Worm (Caenorhabditis elegans) whole organism, early embryonic: Measurements from ENCODE around the gene irld-49.

Experiments used
- B0310.2 ChIP-seq: sonication (generic microtip); optimal IDR thresholded peaks from 2 replicates; lab custom pipeline; 2016; ENCODE audit warnings: mild to moderate bottlenecking, missing genetic modification characterization, missing compliant biosample characterization
- F13C5.2 ChIP-seq: sonication (generic microtip); optimal IDR thresholded peaks from 2 replicates; lab custom pipeline; 2017; ENCODE audit warnings: mild to moderate bottlenecking, missing genetic modification characterization, inconsistent platforms, missing compliant biosample characterization
- aly-1 ChIP-seq: sonication (generic microtip); optimal IDR thresholded peaks from 2 replicates; lab custom pipeline; 2016; ENCODE audit warnings: missing genetic modification characterization, missing compliant biosample characterization
- ama-1 ChIP-seq: fragments of 150-350 bp; optimal IDR thresholded peaks from 2 replicates; lab custom pipeline; 2014
- ceh-13 ChIP-seq: fragments of 200-800 bp; sonication (Bioruptor generic); optimal IDR thresholded peaks from 2 replicates; lab custom pipeline; 2018; ENCODE audit warnings: mild to moderate bottlenecking, missing genetic modification characterization, missing compliant biosample characterization
- ceh-36 ChIP-seq: sonication (generic microtip); optimal IDR thresholded peaks from 2 replicates; lab custom pipeline; 2016; ENCODE audit warnings: missing genetic modification characterization, inconsistent platforms, missing compliant biosample characterization
- ets-7 ChIP-seq: sonication (generic microtip); optimal IDR thresholded peaks from 2 replicates; lab custom pipeline; 2016; ENCODE audit warnings: missing genotype, missing genetic modification characterization, missing compliant biosample characterization
- flt-1 ChIP-seq: fragments of 200-800 bp; sonication (Bioruptor generic); IDR thresholded peaks from 2 replicates; pipeline ENCODE4 v1.3.6; 2022; ENCODE audit warnings: missing genetic modification characterization, missing compliant biosample characterization
- hmbx-1 ChIP-seq: sonication (generic microtip); optimal IDR thresholded peaks from 2 replicates; lab custom pipeline; 2016; ENCODE audit warnings: mild to moderate bottlenecking, missing genetic modification characterization, missing compliant biosample characterization
- hmg-4 ChIP-seq: fragments of 200-800 bp; sonication (Bioruptor generic); optimal IDR thresholded peaks from 2 replicates; lab custom pipeline; 2018; ENCODE audit warnings: mild to moderate bottlenecking, missing genetic modification characterization, missing compliant biosample characterization
- hnd-1 ChIP-seq: sonication (generic microtip); optimal IDR thresholded peaks from 2 replicates; lab custom pipeline; 2016; ENCODE audit warnings: missing genetic modification characterization, missing compliant biosample characterization
- pes-1 ChIP-seq: fragments of 200-800 bp; sonication (Bioruptor generic); IDR thresholded peaks from 2 replicates; pipeline ENCODE4 v1.3.6; 2022; ENCODE audit warnings: missing genetic modification reagents, missing genetic modification characterization, missing compliant biosample characterization
- scrt-1 ChIP-seq: fragments of 200-800 bp; sonication (Bioruptor generic); IDR thresholded peaks from 2 replicates; pipeline ENCODE4 v1.3.6; 2022; ENCODE audit warnings: missing genetic modification characterization, missing compliant biosample characterization
- sea-1 ChIP-seq: fragments of 200-800 bp; sonication (Bioruptor generic); conservative IDR thresholded peaks from 2 replicates; pipeline ENCODE4 v1.3.6; 2022; ENCODE audit warnings: missing genetic modification characterization, missing compliant biosample characterization
- tbx-11 ChIP-seq: fragments of 200-800 bp; sonication (Bioruptor generic); IDR thresholded peaks from 2 replicates; pipeline ENCODE4 v1.3.6; 2022; ENCODE audit warnings: missing genetic modification characterization, missing compliant biosample characterization
- tbx-37 ChIP-seq: fragments of 200-800 bp; sonication (Bioruptor generic); conservative IDR thresholded peaks from 2 replicates; pipeline ENCODE4 v1.3.6; 2022; ENCODE audit warnings: missing genetic modification reagents, missing genetic modification characterization, missing compliant biosample characterization
- tra-4 ChIP-seq: sonication (generic microtip); optimal IDR thresholded peaks from 2 replicates; lab custom pipeline; 2017; ENCODE audit warnings: missing genetic modification characterization, missing compliant biosample characterization

Gene irld-49

DNA sequence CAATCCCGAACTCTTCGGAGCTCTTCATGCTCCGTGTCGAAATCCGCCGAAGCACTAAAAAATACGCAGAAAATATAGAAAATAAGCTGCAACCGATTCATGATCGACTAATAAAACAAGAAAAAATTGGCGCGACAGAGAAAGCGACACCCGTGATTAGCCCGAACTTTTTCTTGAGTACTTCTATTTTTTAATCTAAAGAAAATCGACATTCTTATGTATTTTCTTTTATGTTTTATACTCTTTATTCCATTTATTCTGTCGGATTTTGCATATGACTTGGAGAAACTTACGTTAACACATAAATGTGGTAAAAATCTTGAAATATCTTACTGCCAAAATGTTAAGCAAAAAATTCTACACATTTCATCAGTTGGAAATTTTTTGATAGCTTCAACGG is at the start of gene irld-49, which contains the start of gene irld-50:
Gene irld-49, plus strand, starts transcription at position 211 of the 400 bp plus-strand sequence.
Gene irld-50, minus strand, starts transcription at position 101 of the 400 bp plus-strand sequence.
- no peak for TF ChIP-seq ets-7
- TF ChIP-seq hmg-4 (GFP tag; lab: Kevin White, UChicago): no peak
- TF ChIP-seq tra-4: no peak
- no peak for TF ChIP-seq ceh-13 (GFP tag; lab: Kevin White, UChicago)
- TF ChIP-seq sea-1 (GFP tag; lab: Robert Waterston, UW): no peak
- TF ChIP-seq ama-1 (lab: Kevin White, UChicago): no peak
- no peak for TF ChIP-seq B0310.2
- no peak for TF ChIP-seq F13C5.2
- TF ChIP-seq tbx-11 (GFP tag; lab: Robert Waterston, UW): no peak
- no peak for TF ChIP-seq hmbx-1
- TF ChIP-seq aly-1 (tag; lab: Kevin White, UChicago): no peak
- no peak for TF ChIP-seq flt-1 (GFP tag; lab: Robert Waterston, UW)
- TF ChIP-seq scrt-1 (GFP tag; lab: Robert Waterston, UW): no peak
- no peak for TF ChIP-seq ceh-36 (tag; lab: Kevin White, UChicago)
- no peak for TF ChIP-seq tbx-37 (GFP tag; lab: Robert Waterston, UW)
- no peak for TF ChIP-seq pes-1 (GFP tag; lab: Robert Waterston, UW)

DNA sequence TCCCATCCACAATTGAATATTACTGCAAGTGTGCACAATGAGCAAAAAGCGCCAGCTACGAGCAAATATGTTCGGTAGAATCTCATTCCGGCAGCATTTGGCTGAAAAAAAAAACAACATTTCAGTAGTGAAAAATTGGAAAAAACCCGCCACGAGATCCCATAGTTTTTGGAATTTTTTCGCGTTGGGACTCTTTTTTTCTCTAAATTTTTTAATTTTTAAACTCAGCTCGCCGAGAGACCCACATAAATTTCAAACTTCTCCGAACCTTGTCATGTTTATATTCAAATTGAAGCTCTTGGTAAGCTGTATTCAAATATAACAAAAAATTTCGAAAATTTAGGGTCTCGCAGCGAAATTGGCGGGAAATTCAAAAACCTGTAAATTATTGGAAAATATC is 49.7 kb upstream of the irld-49 start, which contains the start of gene sqv-2:
Gene sqv-2, minus strand, starts transcription at position 101 of the 400 bp plus-strand sequence.
- TF ChIP-seq hmbx-1 (no peak), ceh-36 (tag; lab: Kevin White, UChicago) (no peak), aly-1 (tag; lab: Kevin White, UChicago) (no peak), B0310.2 (no peak), sea-1 (GFP tag; lab: Robert Waterston, UW) (no peak), ets-7 (no peak), ama-1 (lab: Kevin White, UChicago) (no peak), ceh-13 (GFP tag; lab: Kevin White, UChicago) (no peak), flt-1 (GFP tag; lab: Robert Waterston, UW) (no peak), tbx-37 (GFP tag; lab: Robert Waterston, UW) (no peak), tbx-11 (GFP tag; lab: Robert Waterston, UW) (no peak), pes-1 (GFP tag; lab: Robert Waterston, UW) (no peak), tra-4 (no peak)

DNA sequence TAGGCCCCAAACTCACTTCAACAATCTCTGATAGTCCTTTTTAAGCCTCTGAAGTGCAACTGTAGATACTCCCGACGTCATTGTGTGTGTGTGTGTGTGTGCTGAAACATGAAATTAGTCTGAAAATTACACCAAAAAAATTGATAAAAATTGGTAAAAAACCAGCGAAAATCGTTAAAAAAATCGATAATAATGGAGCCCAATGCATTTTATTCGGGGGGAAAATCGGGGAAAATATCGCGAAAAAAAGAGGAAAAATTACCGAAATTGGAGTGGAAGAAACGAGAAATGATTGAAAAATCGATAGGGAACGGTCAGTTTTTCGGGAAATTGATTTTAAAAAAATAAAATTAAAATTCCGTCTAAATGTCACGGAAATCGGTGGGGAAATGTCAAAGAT is 43.7 kb upstream of the irld-49 start, which contains the start of gene ubc-26:
Gene ubc-26, minus strand, starts transcription at position 101 of the 400 bp plus-strand sequence.
- TF ChIP-seq flt-1 (GFP tag; lab: Robert Waterston, UW) (no peak), tra-4 (no peak), pes-1 (GFP tag; lab: Robert Waterston, UW) (no peak), sea-1 (GFP tag; lab: Robert Waterston, UW) (no peak), B0310.2 (no peak), ceh-36 (tag; lab: Kevin White, UChicago) (no peak)

DNA sequence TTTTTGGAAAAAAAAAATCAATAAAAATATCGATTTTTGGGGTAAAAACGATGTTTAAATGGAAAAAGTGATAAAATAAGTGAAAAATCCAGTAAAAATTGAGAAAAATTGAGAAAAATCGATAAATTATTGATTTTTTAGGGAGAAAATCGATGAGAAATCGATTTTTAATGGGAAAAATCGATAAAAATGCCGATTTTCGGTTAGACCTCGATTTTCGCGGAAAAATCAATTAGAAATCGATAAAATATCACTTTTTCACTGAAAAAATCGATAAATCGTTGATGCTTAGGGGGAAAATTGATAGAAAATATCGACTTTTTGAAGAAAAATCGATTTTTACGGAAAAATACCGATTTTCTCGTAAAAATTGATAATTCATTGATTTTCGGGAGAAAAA is 42.8 kb upstream of the irld-49 start:
- no peak for TF ChIP-seq tbx-11 (GFP tag; lab: Robert Waterston, UW)
- no peak for TF ChIP-seq B0310.2
- no peak for TF ChIP-seq aly-1 (tag; lab: Kevin White, UChicago)
- TF ChIP-seq hnd-1: no peak
- TF ChIP-seq flt-1 (GFP tag; lab: Robert Waterston, UW): no peak

DNA sequence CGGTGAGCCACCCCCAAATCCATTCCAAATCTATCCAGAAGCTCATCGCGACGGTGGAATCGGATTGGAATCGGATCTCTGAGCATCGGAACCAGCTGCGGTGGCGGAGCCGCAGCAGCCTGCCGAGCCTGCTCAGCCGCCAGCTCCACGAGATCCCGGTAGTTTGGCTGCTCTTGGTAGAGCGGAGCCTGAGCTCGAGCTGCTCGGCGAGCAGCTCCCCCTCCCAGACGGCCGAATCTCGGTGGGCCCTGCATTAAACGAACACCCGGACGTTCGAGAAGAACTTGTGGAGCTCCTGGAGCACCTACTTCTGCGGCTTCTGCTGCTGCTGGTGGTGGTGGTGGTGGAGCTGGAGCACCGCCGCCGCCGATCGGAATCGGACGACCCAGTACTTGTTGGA is 40.2 kb upstream of the irld-49 start:
- no peak for TF ChIP-seq F13C5.2
- TF ChIP-seq hmbx-1: no peak
- TF ChIP-seq ets-7: no peak
- no peak for TF ChIP-seq scrt-1 (GFP tag; lab: Robert Waterston, UW)
- TF ChIP-seq flt-1 (GFP tag; lab: Robert Waterston, UW): no peak
- TF ChIP-seq tbx-37 (GFP tag; lab: Robert Waterston, UW): no peak

DNA sequence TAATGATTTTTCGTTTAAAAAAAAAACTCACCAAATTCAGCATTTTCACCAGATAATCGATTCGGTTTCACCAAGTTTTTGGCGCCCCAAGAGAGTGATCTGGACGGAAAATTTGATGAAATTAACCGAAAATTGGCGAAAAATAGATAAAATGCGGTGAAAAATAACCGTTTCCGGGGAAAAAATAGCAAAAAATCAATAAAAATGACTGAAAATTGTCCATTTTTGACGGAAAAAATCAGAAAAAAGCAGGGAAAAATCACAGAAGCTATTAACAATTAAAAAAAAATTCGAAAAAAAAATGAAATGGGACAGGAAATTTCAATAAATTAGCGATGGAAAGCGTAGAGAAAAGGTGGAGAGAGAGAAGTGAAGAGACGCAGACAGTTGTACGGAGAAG is 30.5 kb upstream of the irld-49 start, which contains the start of gene ubc-15:
Gene ubc-15, minus strand, starts transcription at position 101 of the 400 bp plus-strand sequence.
- TF ChIP-seq pes-1 (GFP tag; lab: Robert Waterston, UW) (no peak), hmg-4 (GFP tag; lab: Kevin White, UChicago) (no peak), tra-4 (no peak), aly-1 (tag; lab: Kevin White, UChicago) (no peak), ceh-13 (GFP tag; lab: Kevin White, UChicago) (no peak)

DNA sequence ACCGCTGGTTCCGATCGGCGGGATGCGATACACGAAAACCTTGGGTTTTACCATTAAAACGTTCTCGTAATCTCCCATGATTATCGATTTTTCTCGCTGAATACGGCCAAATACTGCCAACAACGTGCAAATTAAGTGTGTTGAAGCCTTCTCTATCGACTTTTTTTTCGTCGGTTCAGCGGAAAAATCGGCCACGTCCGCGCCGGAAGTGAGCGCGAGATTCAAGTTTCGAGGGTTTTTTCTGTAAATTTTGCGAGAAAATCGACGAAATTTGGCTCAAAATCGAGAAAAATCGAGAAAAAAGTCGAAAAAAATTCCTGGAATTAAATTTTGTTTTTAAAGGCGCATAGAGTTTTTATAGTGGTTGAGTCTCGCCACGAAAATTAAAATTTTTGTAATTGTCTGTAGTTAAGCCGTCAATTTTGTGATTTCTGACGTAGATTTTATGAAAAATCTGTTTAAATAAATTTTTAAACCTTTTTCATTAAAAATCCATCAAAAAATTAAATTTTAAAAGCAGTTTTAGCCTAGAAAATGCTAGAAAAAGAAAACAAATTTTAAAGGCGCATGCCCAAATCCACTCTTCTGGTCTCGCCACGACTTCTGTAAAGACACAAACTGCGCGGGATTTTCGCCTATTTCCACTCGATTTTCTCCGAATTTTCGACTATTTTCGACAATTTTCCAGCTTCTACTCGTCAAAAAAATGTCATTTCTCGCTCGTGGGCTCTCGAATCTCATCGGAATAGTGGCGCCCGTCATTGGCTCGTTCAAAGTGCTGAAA is 24.7 kb upstream of the irld-49 start, which contains the start of the genes ncap-1 and Y110A2AR.1:
Gene ncap-1, minus strand, starts transcription at position 241 of the 784 bp plus-strand sequence.
Gene Y110A2AR.1, plus strand, starts transcription at position 637 of the 784 bp plus-strand sequence.
- no peak for TF ChIP-seq tbx-11 (GFP tag; lab: Robert Waterston, UW)
- no peak for TF ChIP-seq flt-1 (GFP tag; lab: Robert Waterston, UW)
- TF ChIP-seq F13C5.2: no peak

DNA sequence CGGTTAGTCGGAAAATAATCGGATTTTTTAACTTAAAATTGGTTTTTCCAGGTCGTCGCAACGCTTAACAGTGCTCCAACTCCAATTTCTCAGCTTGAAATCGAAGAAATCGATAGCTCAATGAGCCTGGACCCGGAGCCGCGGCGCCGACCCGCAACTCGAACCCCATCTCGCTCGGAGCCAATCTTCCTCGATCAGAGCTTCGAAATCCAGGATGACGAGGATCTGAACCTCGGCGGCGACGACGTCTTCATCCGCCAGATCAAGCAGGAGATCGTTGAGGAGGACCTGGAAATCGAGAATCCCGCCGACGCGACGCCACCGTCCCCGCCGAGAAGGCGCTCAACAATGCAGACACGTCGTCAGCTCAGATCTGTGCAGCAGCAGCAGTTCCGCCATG is 23.7 kb upstream of the irld-49 start:
- no peak for TF ChIP-seq hmg-4 (GFP tag; lab: Kevin White, UChicago)
